Fruit fly (Drosophila melanogaster) S2 (cell line): ENCODE data around the gene Atat.

ENCODE experiments used
- CG8478 ChIP-seq: fragments of >200 bp; optimal IDR thresholded peaks from 2 replicates; lab custom pipeline; 2018
- CTCF ChIP-seq, 2 experiments: fragments of >200 bp; optimal IDR thresholded peaks; 2 replicates each; lab custom pipeline; 2018

DNA sequence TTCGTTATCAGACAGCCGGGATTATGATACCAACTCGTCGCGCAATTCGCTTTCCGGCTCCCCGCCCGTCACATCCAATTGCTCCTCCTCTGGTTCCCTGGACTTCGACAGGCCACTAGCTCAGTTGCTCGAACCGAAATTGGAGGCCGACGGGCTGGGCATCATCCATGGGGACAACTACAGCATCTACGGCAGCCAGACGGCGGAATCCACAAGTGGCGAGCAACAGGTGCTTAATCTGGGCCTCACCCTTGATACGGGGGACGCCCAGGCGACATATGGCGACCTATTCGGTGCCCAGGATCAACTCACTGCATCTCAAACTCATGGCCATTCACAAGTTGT lies 4.0 kb upstream of the Atat start:
- no peak for TF ChIP-seq CTCF (optimal IDR thresholded peaks at IDR 0.05; lab: Kevin White, UChicago)
- no peak for TF ChIP-seq CG8478 (lab: Kevin White, UChicago)
